Worm (Caenorhabditis elegans) whole organism, young adult: ENCODE measurements around the gene T06D8.10.
A peak's percentile ranks its signal among the peaks of the same experiment; 100 is the strongest.

Experiments
- B0019.2 ChIP-seq: fragments of 200-800 bp; sonication (Bioruptor generic); conservative IDR thresholded peaks from 2 replicates; pipeline ENCODE4 v1.3.6; 2022; ENCODE audit warnings: missing genetic modification reagents, missing genetic modification characterization, missing compliant biosample characterization
- B0336.3 ChIP-seq: fragments of 200-800 bp; sonication (Bioruptor generic); IDR thresholded peaks from 2 replicates; pipeline ENCODE4 v1.3.6; 2022; ENCODE audit warnings: missing genetic modification characterization, missing compliant biosample characterization
- C06A6.2 ChIP-seq: fragments of 200-800 bp; sonication (Bioruptor generic); conservative IDR thresholded peaks from 2 replicates; pipeline ENCODE4 v1.3.6; 2022; ENCODE audit warnings: missing genetic modification characterization, missing compliant biosample characterization
- F10E7.11 ChIP-seq: sonication (generic microtip); optimal IDR thresholded peaks from 2 replicates; lab custom pipeline; 2017; ENCODE audit warnings: mild to moderate bottlenecking, missing genetic modification characterization, moderate library complexity, missing compliant biosample characterization
- F33H1.4 ChIP-seq: fragments of 200-800 bp; sonication (Bioruptor generic); IDR thresholded peaks from 2 replicates; pipeline ENCODE4 v1.3.6; 2022; ENCODE audit warnings: missing genetic modification reagents, missing genetic modification characterization, missing compliant biosample characterization
- F49E8.2 ChIP-seq: sonication (generic microtip); optimal IDR thresholded peaks from 3 replicates; lab custom pipeline; 2017; ENCODE audit warnings: missing genetic modification characterization, mild to moderate bottlenecking, missing compliant biosample characterization, antibody characterized with exemption, moderate library complexity; ENCODE audit not compliant: insufficient read depth
- F52B5.7 ChIP-seq: sonication (generic microtip); optimal IDR thresholded peaks from 2 replicates; lab custom pipeline; 2016; ENCODE audit warnings: mild to moderate bottlenecking, missing genetic modification characterization, missing compliant biosample characterization
- K11D2.4 ChIP-seq: fragments of 200-800 bp; sonication (Bioruptor generic); IDR thresholded peaks from 2 replicates; pipeline ENCODE4 v1.3.6; 2022; ENCODE audit warnings: missing genetic modification reagents, missing genetic modification characterization, missing compliant biosample characterization
- T07F8.4 ChIP-seq: sonication (generic microtip); optimal IDR thresholded peaks from 2 replicates; lab custom pipeline; 2016; ENCODE audit warnings: mild to moderate bottlenecking, missing genetic modification characterization, moderate library complexity, missing compliant biosample characterization
- Y53F4B.3 ChIP-seq: fragments of 200-800 bp; sonication (Bioruptor generic); IDR thresholded peaks from 2 replicates; pipeline ENCODE4 v1.3.6; 2022; ENCODE audit warnings: missing genetic modification reagents, missing genetic modification characterization, missing compliant biosample characterization
- Y53G8AR.9 ChIP-seq: fragments of 200-800 bp; sonication (Bioruptor generic); conservative IDR thresholded peaks from 2 replicates; pipeline ENCODE4 v1.3.6; 2022; ENCODE audit warnings: missing genetic modification reagents, missing genetic modification characterization, missing compliant biosample characterization
- Y56A3A.18 ChIP-seq: fragments of 200-800 bp; sonication (Bioruptor generic); IDR thresholded peaks from 2 replicates; pipeline ENCODE4 v1.3.6; 2022; ENCODE audit warnings: missing genetic modification reagents, missing genetic modification characterization, missing compliant biosample characterization
- athp-1 ChIP-seq: sonication (generic microtip); optimal IDR thresholded peaks from 2 replicates; lab custom pipeline; 2017; ENCODE audit warnings: mild to moderate bottlenecking, missing genetic modification characterization, missing compliant biosample characterization
- attf-5 ChIP-seq: fragments of 200-800 bp; sonication (Bioruptor generic); optimal IDR thresholded peaks from 2 replicates; lab custom pipeline; 2018; ENCODE audit warnings: mild to moderate bottlenecking, missing genetic modification characterization, missing compliant biosample characterization
- bed-2 ChIP-seq: fragments of 200-800 bp; sonication (Bioruptor generic); IDR thresholded peaks from 2 replicates; pipeline ENCODE4 v1.3.6; 2022; ENCODE audit warnings: missing genetic modification reagents, missing genetic modification characterization, missing compliant biosample characterization
- cebp-1 ChIP-seq, 2 experiments: fragments of 200-800 bp in 1 of 2; sonication (Bioruptor generic) in 1 of 2; sonication (generic microtip) in 1 of 2; IDR thresholded peaks in 1 of 2; optimal IDR thresholded peaks in 1 of 2; 2 replicates each; pipeline versions ENCODE4 v1.3.6 to Lab custom; 2017 to 2022; ENCODE audit warnings: missing compliant biosample characterization in 2 of 2, missing genetic modification characterization in 2 of 2, mild to moderate bottlenecking in 1 of 2, missing genetic modification reagents in 1 of 2, moderate library complexity in 1 of 2
- ceh-91 ChIP-seq: fragments of 200-800 bp; sonication (Bioruptor generic); IDR thresholded peaks from 2 replicates; pipeline ENCODE4 v1.3.6; 2022; ENCODE audit warnings: missing genetic modification reagents, missing genetic modification characterization, missing compliant biosample characterization
- chd-7 ChIP-seq: sonication (generic microtip); optimal IDR thresholded peaks from 2 replicates; lab custom pipeline; 2016; ENCODE audit warnings: mild to moderate bottlenecking, missing genetic modification characterization, moderate library complexity, missing compliant biosample characterization
- dpff-1 ChIP-seq: sonication (generic microtip); optimal IDR thresholded peaks from 2 replicates; lab custom pipeline; 2017; ENCODE audit warnings: mild to moderate bottlenecking, missing genetic modification characterization, missing compliant biosample characterization
- him-1 ChIP-seq: sonication (generic microtip); optimal IDR thresholded peaks from 2 replicates; lab custom pipeline; 2016; ENCODE audit warnings: missing genotype, missing genetic modification reagents, missing genetic modification characterization, missing compliant biosample characterization
- hmg-20 ChIP-seq: fragments of 200-800 bp; sonication (Bioruptor generic); IDR thresholded peaks from 2 replicates; pipeline ENCODE4 v1.3.6; 2022; ENCODE audit warnings: missing genetic modification reagents, missing genetic modification characterization, missing compliant biosample characterization
- hsf-1 ChIP-seq: fragments of 200-800 bp; sonication (Bioruptor generic); IDR thresholded peaks from 2 replicates; pipeline ENCODE4 v1.3.6; 2022; ENCODE audit warnings: missing genetic modification reagents, missing genetic modification characterization, missing compliant biosample characterization
- let-607 ChIP-seq, 2 experiments: fragments of 200-800 bp in 1 of 2; sonication (Bioruptor generic) in 1 of 2; sonication (generic microtip) in 1 of 2; optimal IDR thresholded peaks; 2 replicates each; lab custom pipeline; 2016 to 2018; ENCODE audit warnings: mild to moderate bottlenecking in 2 of 2, missing compliant biosample characterization in 2 of 2, missing genetic modification characterization in 2 of 2, moderate library complexity in 2 of 2, missing genotype in 1 of 2
- lin-40 ChIP-seq: sonication (generic microtip); optimal IDR thresholded peaks from 2 replicates; lab custom pipeline; 2016; ENCODE audit warnings: missing genetic modification characterization, mild to moderate bottlenecking, missing compliant biosample characterization, missing genotype, missing genetic modification reagents
- lin-54 ChIP-seq: fragments of 200-800 bp; sonication (Bioruptor generic); optimal IDR thresholded peaks from 2 replicates; lab custom pipeline; 2018; ENCODE audit warnings: mild to moderate bottlenecking, missing genetic modification characterization, missing compliant biosample characterization
- lsl-1 ChIP-seq: fragments of 200-800 bp; sonication (Bioruptor generic); optimal IDR thresholded peaks from 2 replicates; lab custom pipeline; 2018; ENCODE audit warnings: mild to moderate bottlenecking, missing genetic modification characterization, moderate library complexity, missing compliant biosample characterization
- madf-6 ChIP-seq: fragments of 200-800 bp; sonication (Bioruptor generic); IDR thresholded peaks from 2 replicates; pipeline ENCODE4 v1.3.6; 2022; ENCODE audit warnings: missing genetic modification reagents, missing genetic modification characterization, missing compliant biosample characterization
- madf-8 ChIP-seq: fragments of 200-800 bp; sonication (Bioruptor generic); conservative IDR thresholded peaks from 2 replicates; pipeline ENCODE4 v1.3.6; 2022; ENCODE audit warnings: missing genetic modification reagents, missing genetic modification characterization, missing compliant biosample characterization
- nfya-2 ChIP-seq: fragments of 200-800 bp; sonication (Bioruptor generic); IDR thresholded peaks from 2 replicates; pipeline ENCODE4 v1.3.6; 2022; ENCODE audit warnings: missing genetic modification reagents, missing genetic modification characterization, missing compliant biosample characterization
- nhr-120 ChIP-seq: fragments of 200-800 bp; sonication (Bioruptor generic); IDR thresholded peaks from 2 replicates; pipeline ENCODE4 v1.3.6; 2022; ENCODE audit warnings: missing genetic modification characterization, missing compliant biosample characterization
- nhr-80 ChIP-seq: sonication (generic microtip); optimal IDR thresholded peaks from 2 replicates; lab custom pipeline; 2016; ENCODE audit warnings: missing genetic modification characterization, missing compliant biosample characterization
- rcor-1 ChIP-seq: fragments of 200-800 bp; sonication (Bioruptor generic); IDR thresholded peaks from 2 replicates; pipeline ENCODE4 v1.3.6; 2022; ENCODE audit warnings: missing genetic modification reagents, missing genetic modification characterization, missing compliant biosample characterization
- repo-1 ChIP-seq: sonication (generic microtip); optimal IDR thresholded peaks from 2 replicates; lab custom pipeline; 2017; ENCODE audit warnings: mild to moderate bottlenecking, missing genetic modification characterization, missing compliant biosample characterization
- rpc-1 ChIP-seq, 2 experiments: fragments of 150-350 bp in 1 of 2; sonication (generic microtip) in 1 of 2; optimal IDR thresholded peaks; 2 replicates each; lab custom pipeline; 2014 to 2018; ENCODE audit warnings: missing biosample characterization in 1 of 2, missing genetic modification characterization in 1 of 2, missing genetic modification reagents in 1 of 2, missing genotype in 1 of 2
- sea-2 ChIP-seq: fragments of 200-800 bp; sonication (Bioruptor generic); IDR thresholded peaks from 2 replicates; pipeline ENCODE4 v1.3.6; 2022; ENCODE audit warnings: missing genetic modification characterization, missing compliant biosample characterization
- snpc-3.4 ChIP-seq: sonication (generic microtip); optimal IDR thresholded peaks from 2 replicates; lab custom pipeline; 2017; ENCODE audit warnings: missing genetic modification characterization, mild to moderate bottlenecking, missing compliant biosample characterization, antibody characterized with exemption, moderate library complexity, missing genotype, missing genetic modification reagents
- unc-62 ChIP-seq: fragments of 150-350 bp; optimal IDR thresholded peaks from 2 replicates; lab custom pipeline; 2014; ENCODE audit warnings: missing biosample characterization, missing genetic modification reagents, missing genetic modification characterization
- xnd-1 ChIP-seq: sonication (generic microtip); optimal IDR thresholded peaks from 2 replicates; lab custom pipeline; 2016; ENCODE audit warnings: missing genotype, missing genetic modification reagents, missing genetic modification characterization, missing compliant biosample characterization
- ztf-3 ChIP-seq: fragments of 200-800 bp; sonication (Bioruptor generic); optimal IDR thresholded peaks from 2 replicates; lab custom pipeline; 2018; ENCODE audit warnings: mild to moderate bottlenecking, missing genetic modification characterization, missing compliant biosample characterization

T06D8.10 gene

DNA sequence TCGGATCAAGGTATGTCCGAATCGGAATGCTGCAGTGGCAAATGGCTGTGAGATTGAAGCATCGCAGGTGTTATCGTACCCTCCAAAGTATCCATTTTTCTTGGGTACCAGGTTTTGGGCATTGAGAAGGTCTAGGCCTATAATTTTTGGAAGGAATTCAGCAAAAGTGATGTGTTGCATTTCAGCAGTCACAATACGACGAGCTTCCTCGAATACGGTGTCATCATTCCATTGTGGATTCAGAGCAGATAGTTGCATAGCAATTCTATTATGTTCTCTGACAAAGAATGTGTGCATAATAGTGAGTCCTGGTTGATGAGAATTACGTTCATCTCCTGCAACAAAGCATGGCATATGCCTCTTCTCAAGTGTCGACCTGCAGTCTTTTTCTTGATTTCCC lies 4.4 kb downstream of the T06D8.10 start:
- TF ChIP-seq lin-40 (no peak), cebp-1 (GFP tag; IDR thresholded peaks at IDR 0.05; lab: Robert Waterston, UW) (no peak), cebp-1 (tag; optimal IDR thresholded peaks at IDR 0.05; lab: Kevin White, UChicago) (no peak), let-607 (tag; optimal IDR thresholded peaks at IDR 0.05; lab: Kevin White, UChicago) (no peak)

DNA sequence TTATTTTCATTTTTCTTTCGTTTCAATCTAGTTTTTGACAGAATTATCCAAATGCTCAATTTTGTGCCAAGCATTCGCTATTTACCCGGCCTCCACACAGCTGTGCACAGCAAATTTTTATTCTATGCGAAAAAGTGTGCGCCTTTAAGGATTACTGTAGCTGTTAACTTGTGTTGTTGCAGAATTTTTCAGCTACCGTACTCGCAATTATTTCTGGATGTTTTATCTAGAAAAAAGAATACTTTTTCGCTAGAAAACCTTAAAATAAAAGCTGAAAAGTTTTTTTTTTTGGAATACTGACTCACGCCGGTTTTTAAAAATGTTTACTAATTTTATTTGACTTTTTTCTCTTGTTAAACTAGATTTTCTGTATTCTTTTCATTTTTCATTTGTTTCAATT lies 5.8 kb downstream of the T06D8.10 start:
- TF ChIP-seq snpc-3.4 (tag; lab: Kevin White, UChicago) (no peak), athp-1 (peak; percentile 70), C06A6.2 (GFP tag; lab: Robert Waterston, UW) (no peak), repo-1 (tag; lab: Kevin White, UChicago) (no peak), K11D2.4 (GFP tag; lab: Robert Waterston, UW) (no peak), lin-54 (no peak), bed-2 (no peak), nhr-80 (tag; lab: Kevin White, UChicago) (no peak), F10E7.11 (tag; lab: Kevin White, UChicago) (no peak), Y53F4B.3 (GFP tag; lab: Robert Waterston, UW) (no peak), Y56A3A.18 (no peak), lsl-1 (GFP tag; lab: Kevin White, UChicago) (peak; percentile 96), sea-2 (no peak), him-1 (tag; lab: Kevin White, UChicago) (peak; percentile 76), hsf-1 (GFP tag; lab: Robert Waterston, UW) (no peak), F33H1.4 (GFP tag; lab: Robert Waterston, UW) (peak; percentile 56), B0019.2 (GFP tag; lab: Robert Waterston, UW) (peak; percentile 99), attf-5 (no peak), rpc-1 (optimal IDR thresholded peaks at IDR 0.05; lab: Kevin White, UChicago) (no peak), rpc-1 (tag; optimal IDR thresholded peaks at IDR 0.05; lab: Kevin White, UChicago) (no peak), madf-8 (peak; percentile 74), hmg-20 (GFP tag; lab: Robert Waterston, UW) (no peak), ztf-3 (GFP tag; lab: Kevin White, UChicago) (no peak), F49E8.2 (tag; lab: Kevin White, UChicago) (peak; percentile 46), B0336.3 (no peak), F52B5.7 (tag; lab: Kevin White, UChicago) (no peak), ceh-91 (GFP tag; lab: Robert Waterston, UW) (peak; percentile 9; the same call in 1 of the 2 replicates), madf-6 (GFP tag; lab: Robert Waterston, UW) (peak; percentile 81), nfya-2 (GFP tag; lab: Robert Waterston, UW) (no peak), Y53G8AR.9 (GFP tag; lab: Robert Waterston, UW) (no peak), unc-62 (no peak), T07F8.4 (no peak), xnd-1 (tag; lab: Kevin White, UChicago) (peak; percentile 93), chd-7 (tag; lab: Kevin White, UChicago) (no peak), rcor-1 (GFP tag; lab: Robert Waterston, UW) (0 out of 2 replicates have a peak, but pooled peaks have one; percentile 10), dpff-1 (tag; lab: Kevin White, UChicago) (no peak), nhr-120 (GFP tag; lab: Robert Waterston, UW) (no peak)
